Worm (Caenorhabditis elegans): ENCODE measurements around the gene lelo-3.

DNA sequence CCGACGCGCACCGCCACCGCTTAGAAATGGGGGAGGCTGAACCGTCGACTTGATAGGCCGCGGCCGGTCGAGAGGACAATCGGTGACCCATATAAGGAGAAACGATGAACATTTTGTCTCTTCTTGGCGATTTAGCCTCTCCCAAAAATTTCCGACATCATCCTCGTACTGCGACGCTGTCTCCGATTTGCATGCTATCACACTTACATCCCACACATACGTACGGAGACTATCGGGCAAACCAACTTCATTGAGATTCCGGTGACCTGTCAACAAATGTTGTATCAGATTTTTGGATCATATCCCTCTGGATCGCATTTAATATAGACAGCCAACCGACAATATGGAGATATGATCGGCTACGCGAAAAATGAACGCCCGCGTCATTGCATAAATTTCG lies 44.2 kb upstream of the lelo-3 start:
- TF ChIP-seq T22C8.4 (GFP tag; IDR thresholded peaks at IDR 0.05) (no peak), ref-1 (GFP tag; conservative IDR thresholded peaks at IDR 0.05) (no peak), med-1 (GFP tag; optimal IDR thresholded peaks at IDR 0.05; ENCODE audit: insufficient read depth) (no peak), ztf-29 (GFP tag; IDR thresholded peaks at IDR 0.05) (no peak), tab-1 (GFP tag; IDR thresholded peaks at IDR 0.05) (no peak), klf-2 (GFP tag; conservative IDR thresholded peaks at IDR 0.05) (no peak), flt-1 (GFP tag; IDR thresholded peaks at IDR 0.05) (no peak), ztf-23 (GFP tag; IDR thresholded peaks at IDR 0.05) (no peak), cog-1 (tag; optimal IDR thresholded peaks at IDR 0.05) (peak; percentile 18)

Measured in whole organism, midembryonic.